Fruit fly (Drosophila melanogaster): ENCODE data around the gene CG15864.
A peak's percentile ranks its signal among the peaks of the same experiment; 100 is the strongest.

The CG15864 gene

DNA sequence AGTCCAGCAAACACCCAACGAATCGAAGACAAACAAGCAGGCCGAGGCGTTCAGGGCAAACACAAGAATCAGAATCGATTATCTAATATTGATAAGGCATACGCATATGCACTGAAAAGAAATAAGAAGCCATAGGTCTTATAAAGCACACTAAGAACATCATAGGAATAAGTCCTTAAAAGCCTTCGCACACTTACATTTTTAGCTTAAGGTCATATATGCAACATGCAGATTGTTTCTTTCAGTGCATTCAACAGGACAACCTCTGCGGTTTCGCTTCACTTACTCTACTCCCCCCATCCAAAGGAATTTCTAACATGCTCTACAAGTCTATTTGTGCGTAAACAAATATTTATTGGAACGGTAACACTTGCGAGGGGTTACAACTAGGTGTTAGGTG lies 35.6 kb upstream of the CG15864 start (continued):
- no peak for TF ChIP-seq CG11456 (GFP tag; IDR thresholded peaks at IDR 0.05)
- peak; percentile 14 for TF ChIP-seq pum (GFP tag; optimal IDR thresholded peaks at IDR 0.05)
- TF ChIP-seq Gsc (GFP tag; IDR thresholded peaks at IDR 0.05) = peak; percentile 38; the same call in 1 of the 2 replicates
- TF ChIP-seq CG7271 (tag; optimal IDR thresholded peaks at IDR 0.05) = no peak
- TF ChIP-seq slou (GFP tag; optimal IDR thresholded peaks at IDR 0.05) = no peak
- TF ChIP-seq CG1603 (tag; optimal IDR thresholded peaks at IDR 0.05) = peak; percentile 75
- TF ChIP-seq CG12155 (GFP tag; optimal IDR thresholded peaks at IDR 0.05) = no peak
- TF ChIP-seq da (GFP tag; optimal IDR thresholded peaks at IDR 0.05) = no peak
- TF ChIP-seq CG6175 (GFP tag; IDR thresholded peaks at IDR 0.05) = no peak
- no peak for TF ChIP-seq trh (GFP tag; optimal IDR thresholded peaks at IDR 0.05)
- no peak for TF ChIP-seq cwo (GFP tag; optimal IDR thresholded peaks at IDR 0.05)
- peak; percentile 19 for TF ChIP-seq ems (GFP tag; optimal IDR thresholded peaks at IDR 0.05)
- TF ChIP-seq wek (GFP tag; optimal IDR thresholded peaks at IDR 0.05) = no peak
- TF ChIP-seq D19B (GFP tag; optimal IDR thresholded peaks at IDR 0.05) = no peak
- no peak for TF ChIP-seq wdn (GFP tag; IDR thresholded peaks at IDR 0.05)
- TF ChIP-seq Trl (optimal IDR thresholded peaks at IDR 0.05) = no peak
- TF ChIP-seq Trl (GFP tag; optimal IDR thresholded peaks at IDR 0.05) = peak; percentile 57
- TF ChIP-seq sob (GFP tag; IDR thresholded peaks at IDR 0.05) = peak; percentile 42; the same call in 1 of the 2 replicates
- TF ChIP-seq dimm (GFP tag; IDR thresholded peaks at IDR 0.05) = peak; percentile 36; the same call in 1 of the 2 replicates
- TF ChIP-seq grau (tag; optimal IDR thresholded peaks at IDR 0.05) = peak; percentile 33
- TF ChIP-seq caup (GFP tag; optimal IDR thresholded peaks at IDR 0.05; ENCODE audit: severe bottlenecking) = peak; percentile 14
- no peak for TF ChIP-seq CG11085 (GFP tag; IDR thresholded peaks at IDR 0.05)
- TF ChIP-seq Atf3 (GFP tag; optimal IDR thresholded peaks at IDR 0.05) = peak; percentile 66
- TF ChIP-seq CG6854 (GFP tag; optimal IDR thresholded peaks at IDR 0.05) = no peak
- no peak for TF ChIP-seq sqz (GFP tag; optimal IDR thresholded peaks at IDR 0.05)
- TF ChIP-seq CG34376 (GFP tag; optimal IDR thresholded peaks at IDR 0.05) = no peak
- no peak for TF ChIP-seq CG4360 (GFP tag; IDR thresholded peaks at IDR 0.05)
- TF ChIP-seq CG8281 (tag; optimal IDR thresholded peaks at IDR 0.05) = peak; percentile 34
- no peak for TF ChIP-seq CTCF (GFP tag; optimal IDR thresholded peaks at IDR 0.05)
- peak; percentile 31 for TF ChIP-seq ab (GFP tag; optimal IDR thresholded peaks at IDR 0.05)
- TF ChIP-seq unc-4 (GFP tag; IDR thresholded peaks at IDR 0.05; ENCODE audit: partially characterized antibody) = no peak
- 0 out of 2 replicates have a peak, but pooled peaks have one; percentile 28 for TF ChIP-seq CG4730 (GFP tag; IDR thresholded peaks at IDR 0.05)
- 0 out of 2 replicates have a peak, but pooled peaks have one; percentile 15 for TF ChIP-seq danr (GFP tag; IDR thresholded peaks at IDR 0.05)
- TF ChIP-seq CG32767 (GFP tag; IDR thresholded peaks at IDR 0.05) = no peak
- TF ChIP-seq al (GFP tag; IDR thresholded peaks at IDR 0.05) = no peak
- TF ChIP-seq CG2712 (tag; optimal IDR thresholded peaks at IDR 0.05) = peak; percentile 77
- peak; percentile 65 for TF ChIP-seq Antp (GFP tag; optimal IDR thresholded peaks at IDR 0.05)
- TF ChIP-seq CG11093 (GFP tag; IDR thresholded peaks at IDR 0.05) = peak; percentile 55; the same call in 2 of the 3 replicates
- peak; percentile 50 for TF ChIP-seq CG3407 (GFP tag; optimal IDR thresholded peaks at IDR 0.05)
- no peak for TF ChIP-seq HmgZ (tag; optimal IDR thresholded peaks at IDR 0.05)
- TF ChIP-seq CG15479 (GFP tag; optimal IDR thresholded peaks at IDR 0.05) = no peak
- no peak for TF ChIP-seq gt (GFP tag; IDR thresholded peaks at IDR 0.05)
- TF ChIP-seq CG13296 (GFP tag; optimal IDR thresholded peaks at IDR 0.05) = no peak
- TF ChIP-seq B-H1 (GFP tag; IDR thresholded peaks at IDR 0.05) = no peak
- peak; percentile 61 for TF ChIP-seq CG10267 (tag; optimal IDR thresholded peaks at IDR 0.05)
- TF ChIP-seq CG6654 (GFP tag; optimal IDR thresholded peaks at IDR 0.05) = peak; percentile 0
- TF ChIP-seq amos (GFP tag; IDR thresholded peaks at IDR 0.05; ENCODE audit: partially characterized antibody) = no peak
- TF ChIP-seq CG18262 (tag; optimal IDR thresholded peaks at IDR 0.05) = peak; percentile 76
- no peak for TF ChIP-seq Dll (GFP tag; IDR thresholded peaks at IDR 0.05; ENCODE audit: partially characterized antibody)
- peak; percentile 50; the same call in 1 of the 2 replicates for TF ChIP-seq HLH3B (GFP tag; IDR thresholded peaks at IDR 0.05)
- no peak for TF ChIP-seq CG31388 (GFP tag; optimal IDR thresholded peaks at IDR 0.05)
- peak; percentile 55 for TF ChIP-seq Rx (GFP tag; IDR thresholded peaks at IDR 0.05)
- peak; percentile 19 for TF ChIP-seq CG30403 (GFP tag; optimal IDR thresholded peaks at IDR 0.05)
